Worm (Caenorhabditis elegans) whole organism, L4 larva: ENCODE measurements around the gene H20J04.4.

Experiments
- Y75B8A.6 ChIP-seq: fragments of 200-800 bp; sonication (Bioruptor generic); IDR thresholded peaks from 2 replicates; pipeline ENCODE4 v1.3.6; 2022; ENCODE audit warnings: missing genetic modification reagents, missing genetic modification characterization, missing compliant biosample characterization
- ZK337.2 ChIP-seq: fragments of 200-800 bp; sonication (Bioruptor generic); IDR thresholded peaks from 2 replicates; pipeline ENCODE4 v1.3.6; 2022; ENCODE audit warnings: missing genetic modification reagents, missing genetic modification characterization, missing compliant biosample characterization
- dmd-9 ChIP-seq: fragments of 200-800 bp; sonication (Bioruptor generic); IDR thresholded peaks from 2 replicates; pipeline ENCODE4 v1.3.6; 2022; ENCODE audit warnings: missing genetic modification reagents, missing genetic modification characterization, missing compliant biosample characterization
- fos-1 ChIP-seq: fragments of 150-350 bp; optimal IDR thresholded peaks from 2 replicates; lab custom pipeline; 2014; ENCODE audit warnings: missing biosample characterization, missing genetic modification characterization
- lin-15B ChIP-seq: fragments of 150-350 bp; sonication (generic microtip); optimal IDR thresholded peaks from 3 replicates; lab custom pipeline; 2014; ENCODE audit warnings: missing biosample characterization, missing genetic modification characterization
- lir-3 ChIP-seq: sonication (generic microtip); optimal IDR thresholded peaks from 2 replicates; lab custom pipeline; 2016; ENCODE audit warnings: mild to moderate bottlenecking, missing genetic modification characterization, missing compliant biosample characterization
- mdl-1 ChIP-seq, 2 experiments: fragments of 150-350 bp in 1 of 2; sonication (generic microtip) in 1 of 2; optimal IDR thresholded peaks; 2 replicates each; lab custom pipeline; 2014 to 2017; ENCODE audit warnings: missing biosample characterization in 2 of 2, missing genetic modification characterization in 2 of 2
- mes-2 ChIP-seq: sonication (generic microtip); optimal IDR thresholded peaks from 2 replicates; lab custom pipeline; 2016; ENCODE audit warnings: missing genotype, mild to moderate bottlenecking, missing genetic modification characterization, missing compliant biosample characterization; ENCODE audit not compliant: poor library complexity, severe bottlenecking
- set-16 ChIP-seq: fragments of 200-800 bp; sonication (Bioruptor generic); IDR thresholded peaks from 2 replicates; pipeline ENCODE4 v1.3.6; 2022; ENCODE audit warnings: missing genetic modification reagents, missing genetic modification characterization, missing compliant biosample characterization
- skn-1 ChIP-seq: fragments of 150-350 bp; optimal IDR thresholded peaks from 2 replicates; lab custom pipeline; 2014; ENCODE audit warnings: missing biosample characterization, missing genetic modification characterization
- unc-39 ChIP-seq: sonication (generic microtip); optimal IDR thresholded peaks from 2 replicates; lab custom pipeline; 2017; ENCODE audit warnings: missing biosample characterization, missing genetic modification characterization
- ztf-11 ChIP-seq: fragments of 150-350 bp; optimal IDR thresholded peaks from 2 replicates; lab custom pipeline; 2014; ENCODE audit warnings: missing biosample characterization, missing genetic modification characterization

ce11 chrII:4359219-4359618, 30.4 kb downstream of the H20J04.4 start:
- TF ChIP-seq skn-1 (tag; lab: Kevin White, UChicago) = no peak
- TF ChIP-seq ztf-11 (tag; lab: Kevin White, UChicago) = no peak
- TF ChIP-seq lin-15B (tag; lab: Kevin White, UChicago) = no peak
- TF ChIP-seq dmd-9 (GFP tag; lab: Robert Waterston, UW) = no peak
- no peak for TF ChIP-seq Y75B8A.6 (GFP tag; lab: Robert Waterston, UW)
- TF ChIP-seq lir-3 (tag; lab: Kevin White, UChicago) = no peak
- no peak for TF ChIP-seq ZK337.2 (GFP tag; lab: Robert Waterston, UW)
- no peak for TF ChIP-seq fos-1
- TF ChIP-seq mes-2 = no peak
- TF ChIP-seq unc-39 (tag; lab: Kevin White, UChicago) = no peak
- TF ChIP-seq mdl-1 (tag; optimal IDR thresholded peaks at IDR 0.05; lab: Kevin White, UChicago) = no peak
- TF ChIP-seq set-16 (GFP tag; lab: Robert Waterston, UW) = no peak
